Worm (Caenorhabditis elegans): ENCODE data around the gene K08D8.3.
A peak's percentile ranks its signal among the peaks of the same experiment; 100 is the strongest.
"Not testable (repeated sequence)": the region's sequence is repeated elsewhere in the genome, so short reads cannot be mapped to it uniquely, and the experiment has no call there.

Gene K08D8.3

DNA sequence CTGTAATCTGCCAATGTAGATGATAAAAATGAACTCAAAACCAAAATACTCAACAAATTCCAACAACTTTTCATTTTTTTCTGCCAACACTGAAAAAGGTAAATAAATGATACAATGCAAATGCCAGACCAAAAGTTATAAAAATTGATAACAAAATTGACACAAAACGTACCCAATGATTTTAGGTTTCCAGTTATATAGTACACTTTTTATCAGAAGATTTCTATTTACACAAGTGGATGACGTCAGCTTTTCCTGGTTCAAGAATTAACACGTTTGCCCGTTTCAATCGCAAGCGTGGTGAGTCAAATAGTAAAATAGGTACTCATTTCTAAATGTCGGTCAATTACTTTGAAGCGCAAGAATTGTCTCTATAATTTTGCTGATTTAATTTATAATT, 26.9 kb downstream of the K08D8.3 start, which contains the start of gene ZK896.5:
Gene ZK896.5 (minus strand): TSS at position 89 of the 400 bp plus-strand sequence.
- TF ChIP-seq sma-9 (GFP tag; optimal IDR thresholded peaks at IDR 0.05) (peak; percentile 84), sma-9 (tag; optimal IDR thresholded peaks at IDR 0.05) (no peak), nhr-77 (tag; optimal IDR thresholded peaks at IDR 0.05) (no peak), Y55F3AM.14 (GFP tag; optimal IDR thresholded peaks at IDR 0.05) (no peak), crh-2 (tag; optimal IDR thresholded peaks at IDR 0.05) (peak; percentile 18), elt-3 (tag; optimal IDR thresholded peaks at IDR 0.05) (no peak), nhr-23 (tag; optimal IDR thresholded peaks at IDR 0.05) (no peak), fos-1 (tag; optimal IDR thresholded peaks at IDR 0.05) (peak; percentile 88), nhr-25 (tag; optimal IDR thresholded peaks at IDR 0.05) (no peak), unc-62 (GFP tag; optimal IDR thresholded peaks at IDR 0.05) (no peak), zag-1 (tag; optimal IDR thresholded peaks at IDR 0.05) (no peak), sem-4 (tag; optimal IDR thresholded peaks at IDR 0.05) (no peak), mbf-1 (tag; optimal IDR thresholded peaks at IDR 0.05) (no peak), nhr-12 (tag; optimal IDR thresholded peaks at IDR 0.05) (no peak), lsy-2 (tag; optimal IDR thresholded peaks at IDR 0.05) (no peak), sma-3 (GFP tag; optimal IDR thresholded peaks at IDR 0.05) (no peak), gmeb-1 (tag; optimal IDR thresholded peaks at IDR 0.05) (no peak)

DNA sequence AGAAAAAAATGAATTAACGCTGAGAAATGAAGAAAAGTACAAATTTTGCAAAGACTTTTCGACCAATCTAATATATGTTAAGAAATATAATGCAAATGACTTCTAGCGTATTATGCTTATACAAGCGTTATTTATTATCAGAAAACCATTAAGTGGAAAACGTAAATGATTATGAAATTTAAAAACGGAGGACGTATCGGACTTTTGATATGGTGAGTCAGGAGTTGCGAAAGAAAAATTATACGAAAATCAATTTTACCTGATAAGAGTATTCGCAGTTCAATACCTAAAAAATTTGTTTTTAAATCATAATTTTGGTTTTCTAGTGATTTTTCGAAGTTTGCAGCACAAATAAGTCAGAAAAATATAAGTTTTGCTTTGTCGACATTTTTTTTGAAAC, 29.9 kb downstream of the K08D8.3 start:
- TF ChIP-seq lin-11 (tag; optimal IDR thresholded peaks at IDR 0.05) (no peak), sma-9 (GFP tag; optimal IDR thresholded peaks at IDR 0.05) (peak; percentile 31), sma-9 (tag; optimal IDR thresholded peaks at IDR 0.05) (no peak), fos-1 (tag; optimal IDR thresholded peaks at IDR 0.05) (peak; percentile 85)

DNA sequence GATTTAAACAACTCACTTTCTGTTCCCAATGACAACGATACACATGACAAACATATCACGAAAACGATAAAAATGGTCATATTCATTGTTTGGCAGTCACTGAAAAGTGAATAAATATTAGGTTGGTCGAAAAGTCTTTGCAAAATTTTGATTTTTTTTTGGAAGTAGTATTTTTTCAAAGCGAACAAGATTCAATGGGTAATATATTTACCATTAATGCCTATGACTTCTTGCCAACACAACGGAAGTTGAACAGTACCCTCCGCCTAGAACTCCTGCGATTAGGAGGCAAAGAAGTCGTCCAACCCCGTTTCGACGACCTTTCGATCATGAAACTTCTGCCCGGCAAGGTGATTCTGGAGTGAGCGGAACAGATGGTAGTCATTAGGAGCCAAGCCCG, 31.2 kb downstream of the K08D8.3 start, which contains the start of gene ZK896.1:
Gene ZK896.1 (minus strand): TSS at position 101 of the 400 bp plus-strand sequence.
- not testable (repeated sequence) for TF ChIP-seq Y55F3AM.14 (GFP tag; optimal IDR thresholded peaks at IDR 0.05); elt-1 (tag; optimal IDR thresholded peaks at IDR 0.05); aly-2 (tag; optimal IDR thresholded peaks at IDR 0.05)

DNA sequence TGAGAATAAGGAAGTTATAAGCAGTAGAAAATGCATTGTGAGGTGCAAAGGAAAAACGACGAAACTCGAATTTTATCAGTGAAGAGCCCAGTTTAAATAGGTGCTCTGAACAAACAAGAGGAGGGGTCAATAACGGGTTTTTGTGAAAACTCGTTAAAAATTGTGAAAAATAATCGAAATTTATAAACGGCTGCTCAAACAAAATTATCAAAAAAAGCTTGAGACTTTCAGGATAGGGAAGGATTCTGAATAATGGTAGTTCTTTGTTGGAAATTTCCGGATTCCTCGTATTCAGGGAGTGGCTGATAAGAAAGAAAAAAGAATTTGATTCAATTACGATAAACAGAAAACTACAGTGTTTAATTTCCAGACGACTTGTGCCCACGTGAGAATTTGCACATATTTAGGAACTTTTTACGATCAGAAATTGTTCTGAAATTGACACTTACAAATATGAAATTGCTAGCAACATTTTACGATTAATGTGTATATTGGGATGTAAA, 35.0 kb downstream of the K08D8.3 start, which contains the start of gene clec-187:
Gene clec-187 (minus strand): TSS at position 51 of the 503 bp plus-strand sequence.
- TF ChIP-seq mbf-1 (tag; optimal IDR thresholded peaks at IDR 0.05), result no peak
- peak; percentile 9 for TF ChIP-seq fos-1 (tag; optimal IDR thresholded peaks at IDR 0.05)

DNA sequence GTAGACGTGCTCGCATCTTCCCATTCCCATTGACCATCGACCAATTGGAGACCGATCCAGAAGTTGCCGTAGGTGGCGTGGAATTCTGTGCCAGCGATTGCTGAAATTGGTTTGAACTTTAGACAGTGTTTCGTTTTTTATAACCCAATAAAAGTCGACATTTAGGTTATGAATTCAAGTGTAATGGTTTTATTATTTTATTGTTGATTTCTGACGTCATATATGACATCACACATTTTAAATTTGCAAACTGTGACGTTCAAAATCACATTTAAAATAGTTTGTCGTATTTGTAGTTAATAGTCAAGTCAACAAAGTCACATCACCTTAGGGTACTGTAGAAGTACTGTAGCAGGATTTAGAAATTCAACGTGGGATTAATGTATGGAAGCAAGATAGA, 36.1 kb downstream of the K08D8.3 start:
- TF ChIP-seq F13H6.1 (tag; optimal IDR thresholded peaks at IDR 0.05) (no peak), ztf-1 (GFP tag; conservative IDR thresholded peaks at IDR 0.05) (no peak), elt-1 (tag; optimal IDR thresholded peaks at IDR 0.05) (no peak), zag-1 (tag; optimal IDR thresholded peaks at IDR 0.05) (no peak), ceh-16 (tag; optimal IDR thresholded peaks at IDR 0.05) (no peak), unc-55 (GFP tag; optimal IDR thresholded peaks at IDR 0.05) (no peak), nhr-237 (tag; optimal IDR thresholded peaks at IDR 0.05) (no peak), snpc-4 (tag; optimal IDR thresholded peaks at IDR 0.05) (no peak), aly-2 (tag; optimal IDR thresholded peaks at IDR 0.05) (no peak), ceh-82 (tag; optimal IDR thresholded peaks at IDR 0.05) (no peak)

DNA sequence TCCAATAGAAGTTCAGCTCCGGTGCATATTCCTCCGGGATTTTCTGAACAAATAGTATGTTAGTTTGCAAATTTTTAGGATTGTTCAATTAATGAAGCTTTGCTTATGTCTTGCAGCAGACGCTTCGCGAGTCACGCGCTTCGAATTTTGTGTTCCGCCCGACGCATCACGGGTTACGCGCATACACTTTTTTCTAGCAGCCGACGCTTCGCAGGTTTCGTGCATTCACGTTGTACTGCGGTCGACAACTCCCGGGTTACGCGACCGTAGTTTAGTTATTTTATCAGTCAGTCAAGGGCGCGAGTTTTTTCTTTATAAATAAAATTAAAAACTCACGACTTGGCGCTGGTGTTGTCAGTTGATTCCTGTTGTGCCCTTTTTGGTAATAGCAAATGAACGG, 36.6 kb downstream of the K08D8.3 start:
- TF ChIP-seq nhr-237 (tag; optimal IDR thresholded peaks at IDR 0.05) (no peak), snpc-4 (tag; optimal IDR thresholded peaks at IDR 0.05) (peak; percentile 28), dmd-4 (tag; optimal IDR thresholded peaks at IDR 0.05) (no peak)

DNA sequence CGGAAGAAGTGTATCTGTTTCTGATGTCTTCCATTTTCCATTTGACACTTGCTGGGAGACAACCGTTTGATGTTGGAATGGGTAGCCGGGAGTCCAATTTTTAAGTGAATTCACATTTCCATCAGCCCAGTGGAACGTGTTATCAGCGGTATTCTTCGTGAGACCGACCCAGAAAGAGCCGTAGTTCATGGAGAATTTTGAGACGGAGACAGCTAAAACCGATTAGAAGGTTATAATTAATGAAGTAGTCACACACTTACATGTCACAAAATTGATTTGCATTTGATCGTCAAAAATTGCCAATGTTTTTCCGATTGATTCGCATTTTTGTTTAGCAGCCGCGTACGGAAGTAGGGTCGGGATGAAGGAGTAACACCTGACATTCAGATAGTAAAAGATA, 37.1 kb downstream of the K08D8.3 start:
- TF ChIP-seq C34F6.9 (tag; optimal IDR thresholded peaks at IDR 0.05) (no peak), lin-39 (tag; optimal IDR thresholded peaks at IDR 0.05) (no peak), alr-1 (tag; optimal IDR thresholded peaks at IDR 0.05) (no peak), skn-1 (tag; optimal IDR thresholded peaks at IDR 0.05) (no peak), unc-55 (GFP tag; optimal IDR thresholded peaks at IDR 0.05) (no peak), nhr-11 (tag; optimal IDR thresholded peaks at IDR 0.05) (no peak), nhr-77 (tag; optimal IDR thresholded peaks at IDR 0.05) (no peak), lin-11 (tag; optimal IDR thresholded peaks at IDR 0.05) (no peak), ztf-4 (tag; optimal IDR thresholded peaks at IDR 0.05) (no peak), zag-1 (tag; optimal IDR thresholded peaks at IDR 0.05) (no peak), ztf-11 (tag; optimal IDR thresholded peaks at IDR 0.05) (no peak), nhr-237 (tag; optimal IDR thresholded peaks at IDR 0.05) (no peak), ceh-16 (tag; optimal IDR thresholded peaks at IDR 0.05) (no peak), F13H6.1 (tag; optimal IDR thresholded peaks at IDR 0.05) (no peak)

Measured in whole organism, L2 larva.